Worm (Caenorhabditis elegans) whole organism, young adult: ENCODE measurements around the gene daf-11.

ENCODE experiments used
- ccch-3 ChIP-seq: fragments of 200-800 bp; sonication (Bioruptor generic); optimal IDR thresholded peaks from 2 replicates; lab custom pipeline; 2018; ENCODE audit warnings: mild to moderate bottlenecking, missing genetic modification characterization, missing compliant biosample characterization
- lin-54 ChIP-seq: fragments of 200-800 bp; sonication (Bioruptor generic); optimal IDR thresholded peaks from 2 replicates; lab custom pipeline; 2018; ENCODE audit warnings: mild to moderate bottlenecking, missing genetic modification characterization, missing compliant biosample characterization

DNA sequence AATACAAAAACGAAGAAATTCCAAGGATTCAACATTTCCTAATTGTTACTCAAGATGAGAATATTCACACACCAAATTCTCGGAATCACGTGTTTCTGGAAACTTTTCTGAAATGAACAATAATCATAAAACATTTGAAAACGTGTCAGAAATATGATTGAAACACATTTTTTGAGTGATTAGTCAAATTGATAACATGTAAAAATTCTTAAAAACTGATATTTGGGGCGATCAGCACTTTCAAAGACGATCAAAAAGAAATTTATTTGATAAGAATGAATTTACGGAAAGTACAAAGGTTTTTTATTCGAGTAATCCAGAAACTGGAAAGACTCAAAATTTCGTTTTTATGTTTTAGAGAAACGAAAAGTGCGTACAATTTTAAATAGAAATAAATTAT, 10.1 kb downstream of the daf-11 start, which contains the start of gene tre-3:
- no peak for TF ChIP-seq lin-54
- no peak for TF ChIP-seq ccch-3
